Worm (Caenorhabditis elegans) whole organism, young adult: ENCODE data around the gene hcp-3.

Experiments
- B0261.1 ChIP-seq: sonication (generic microtip); optimal IDR thresholded peaks from 2 replicates; lab custom pipeline; 2016; ENCODE audit warnings: mild to moderate bottlenecking, missing genetic modification characterization, moderate library complexity, missing compliant biosample characterization
- F10E7.11 ChIP-seq: sonication (generic microtip); optimal IDR thresholded peaks from 2 replicates; lab custom pipeline; 2017; ENCODE audit warnings: mild to moderate bottlenecking, missing genetic modification characterization, moderate library complexity, missing compliant biosample characterization
- ceh-40 ChIP-seq: fragments of 200-800 bp; sonication (Bioruptor generic); IDR thresholded peaks from 2 replicates; pipeline ENCODE4 v1.3.6; 2022; ENCODE audit warnings: missing genetic modification characterization, missing compliant biosample characterization
- lag-1 ChIP-seq: fragments of 200-800 bp; sonication (Bioruptor generic); IDR thresholded peaks from 2 replicates; pipeline ENCODE4 v1.3.6; 2022; ENCODE audit warnings: missing genetic modification reagents, missing genetic modification characterization, missing compliant biosample characterization

ce11 chrIII:9568451-9568850, 47.8 kb downstream of the hcp-3 start, which contains the start of gene C48B4.13:
- TF ChIP-seq F10E7.11 (tag; lab: Kevin White, UChicago) (no peak), B0261.1 (tag; lab: Kevin White, UChicago) (no peak), ceh-40 (no peak), lag-1 (GFP tag; lab: Robert Waterston, UW) (no peak)
